Worm (Caenorhabditis elegans): ENCODE data around the gene F08D12.12.

DNA sequence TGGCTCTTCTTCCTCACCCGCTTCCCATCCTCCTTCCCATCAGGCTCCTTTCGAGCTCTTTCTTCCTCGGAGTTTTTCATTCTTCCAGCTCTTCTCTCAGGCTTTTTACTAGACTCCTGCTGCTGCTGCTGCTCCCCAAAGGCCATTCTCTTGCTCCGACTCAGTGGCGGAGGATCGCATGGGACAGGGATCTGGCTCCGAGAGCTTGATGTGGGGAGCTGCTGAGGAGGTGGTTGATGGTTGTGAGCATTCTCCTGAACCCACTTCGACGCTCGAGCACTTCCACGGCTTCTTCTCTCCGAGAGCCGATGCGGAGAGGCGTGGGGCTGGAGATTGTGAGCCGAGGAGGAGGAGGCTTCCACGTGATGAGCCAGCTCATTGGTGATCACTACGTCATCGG, 1.1 kb downstream of the F08D12.12 start:
- no peak for TF ChIP-seq ceh-82 (tag; optimal IDR thresholded peaks at IDR 0.05)
- no peak for TF ChIP-seq nhr-237 (tag; optimal IDR thresholded peaks at IDR 0.05)
- no peak for TF ChIP-seq lin-39 (tag; optimal IDR thresholded peaks at IDR 0.05)
- TF ChIP-seq ces-1 (GFP tag; optimal IDR thresholded peaks at IDR 0.05), result no peak
- TF ChIP-seq nhr-19 (GFP tag; conservative IDR thresholded peaks at IDR 0.05), result no peak
- TF ChIP-seq pqm-1 (tag; optimal IDR thresholded peaks at IDR 0.05), result no peak
- no peak for TF ChIP-seq nhr-71 (tag; optimal IDR thresholded peaks at IDR 0.05)
- TF ChIP-seq ceh-90 (tag; optimal IDR thresholded peaks at IDR 0.05), result no peak
- no peak for TF ChIP-seq ceh-88 (GFP tag; IDR thresholded peaks at IDR 0.05)
- no peak for TF ChIP-seq hlh-4 (tag; optimal IDR thresholded peaks at IDR 0.05)
- no peak for TF ChIP-seq dpl-1 (GFP tag; optimal IDR thresholded peaks at IDR 0.05)
- no peak for TF ChIP-seq lir-3 (tag; optimal IDR thresholded peaks at IDR 0.05; ENCODE audit: poor library complexity)
